Fruit fly (Drosophila melanogaster) whole organism, adult: ENCODE results near the gene CG14459.

Source experiments
- CG14711 ChIP-seq: fragments of 200-800 bp; sonication (Bioruptor generic); optimal IDR thresholded peaks from 2 replicates; lab custom pipeline; 2018; ENCODE audit warnings: missing biosample characterization, mild to moderate bottlenecking, missing genetic modification characterization, moderate library complexity
- Clk ChIP-seq: fragments of 200-800 bp; sonication (Bioruptor generic); optimal IDR thresholded peaks from 2 replicates; lab custom pipeline; 2017; ENCODE audit warnings: missing biosample characterization, missing genetic modification characterization
- bab1 ChIP-seq: fragments of 200-800 bp; sonication (Bioruptor generic); optimal IDR thresholded peaks from 3 replicates; lab custom pipeline; 2019; ENCODE audit warnings: missing biosample characterization, mild to moderate bottlenecking, missing genetic modification characterization, moderate library complexity
- cnc ChIP-seq, 2 experiments: fragments of >200 bp; optimal IDR thresholded peaks; 2 replicates each; lab custom pipeline; 2017
- kay ChIP-seq: fragments of 200-800 bp; sonication (Bioruptor generic); peaks from one replicate; lab custom pipeline; 2016; ENCODE audit warnings: missing biosample characterization, missing genetic modification characterization, borderline replicate concordance
- ovo ChIP-seq: fragments of 200-800 bp; sonication (Bioruptor generic); optimal IDR thresholded peaks from 2 replicates; lab custom pipeline; 2016; ENCODE audit warnings: missing biosample characterization, missing genetic modification characterization
- pad ChIP-seq: fragments of 200-800 bp; sonication (Bioruptor generic); optimal IDR thresholded peaks from 3 replicates; lab custom pipeline; 2017; ENCODE audit warnings: missing biosample characterization, missing genetic modification characterization, mild to moderate bottlenecking, moderate library complexity, missing genetic modification reagents
- tj ChIP-seq: fragments of 200-800 bp; sonication (Bioruptor generic); optimal IDR thresholded peaks from 3 replicates; lab custom pipeline; 2017; ENCODE audit warnings: missing biosample characterization, mild to moderate bottlenecking, missing genetic modification characterization, moderate library complexity
- toe ChIP-seq: fragments of 200-800 bp; sonication (Bioruptor generic); optimal IDR thresholded peaks from 2 replicates; lab custom pipeline; 2016; ENCODE audit warnings: missing biosample characterization, missing genetic modification characterization

DNA sequence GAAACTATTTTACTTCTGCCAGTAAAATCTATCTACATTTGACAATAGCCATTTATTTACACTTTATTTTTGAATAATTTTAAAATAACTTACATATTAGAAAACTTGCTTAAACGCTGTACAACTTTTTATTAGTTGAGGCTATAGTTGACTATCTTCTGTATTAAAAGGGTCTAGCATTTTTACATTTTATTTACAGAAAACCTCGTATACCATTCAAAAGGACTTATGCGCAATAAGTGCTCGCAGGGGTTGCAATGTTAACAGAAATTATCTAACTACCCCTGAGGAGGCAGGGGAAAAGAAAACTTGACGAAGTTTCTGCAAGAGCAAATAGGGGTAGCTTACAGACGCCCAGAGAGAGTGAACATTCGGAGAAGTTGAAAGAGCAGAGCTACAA lies 65.4 kb downstream of the CG14459 start:
- TF ChIP-seq pad = peak; percentile 96
- TF ChIP-seq CG14711 (tag; lab: Kevin White, UChicago) = no peak
- no peak for TF ChIP-seq bab1 (GFP tag; lab: Kevin White, UChicago)
- no peak for TF ChIP-seq ovo (GFP tag; lab: Kevin White, UChicago)
- no peak for TF ChIP-seq cnc (optimal IDR thresholded peaks at IDR 0.05; lab: Kevin White, UChicago)
- TF ChIP-seq Clk (GFP tag; lab: Kevin White, UChicago) = no peak
- TF ChIP-seq kay (GFP tag; lab: Kevin White, UChicago) = no peak
- TF ChIP-seq tj (GFP tag; lab: Kevin White, UChicago) = no peak
- TF ChIP-seq toe = no peak
